Worm (Caenorhabditis elegans): ENCODE results near the gene B0496.2.
A peak's percentile ranks its signal among the peaks of the same experiment; 100 is the strongest.

The B0496.2 gene

DNA sequence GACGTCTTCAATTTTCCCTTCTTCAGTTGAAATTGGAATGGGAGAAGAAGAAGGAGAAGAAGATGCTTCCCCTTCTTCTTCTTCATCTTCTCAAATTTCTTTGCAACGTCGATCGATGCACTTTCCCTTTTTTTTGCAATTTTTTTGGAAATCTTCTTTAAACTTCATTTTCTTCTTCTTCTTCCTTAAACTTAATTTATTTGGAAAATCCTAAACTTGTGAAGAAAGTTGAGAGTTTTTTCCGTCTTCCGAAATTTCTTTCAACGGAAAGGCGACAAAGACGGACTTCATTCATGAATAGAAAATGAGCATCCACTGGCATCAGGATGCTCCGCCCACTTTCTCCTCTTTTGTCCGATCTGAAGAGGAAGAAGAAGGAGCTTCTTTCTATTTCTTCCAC lies 33.5 kb upstream of the B0496.2 start:
- no peak for TF ChIP-seq unc-130 (GFP tag; optimal IDR thresholded peaks at IDR 0.05)

- TF ChIP-seq F55B11.4 (tag; optimal IDR thresholded peaks at IDR 0.05; ENCODE audit: borderline replicate concordance, insufficient read depth) (no peak), lin-26 (GFP tag; IDR thresholded peaks at IDR 0.05) (no peak)
These were observed 28.8 kb upstream of the B0496.2 start, which contains the start of gene B0496.6 for ce11 chrIV:7418818-7419217. B0496.6 (plus strand) TSS chrIV:7419118.

ce11 chrIV:7420913-7421312 lies 26.7 kb upstream of the B0496.2 start, which contains the start of gene srtx-1:
srtx-1 (plus strand) TSS chrIV:7421213.
- TF ChIP-seq lin-40 (tag; optimal IDR thresholded peaks at IDR 0.05) (no peak), snpc-1.3 (tag; optimal IDR thresholded peaks at IDR 0.05; ENCODE audit: insufficient read depth) (no peak), hsf-1 (GFP tag; IDR thresholded peaks at IDR 0.05) (no peak), F55B11.4 (tag; optimal IDR thresholded peaks at IDR 0.05; ENCODE audit: borderline replicate concordance, insufficient read depth) (no peak), somi-1 (GFP tag; optimal IDR thresholded peaks at IDR 0.05) (no peak), F57A8.1 (GFP tag; optimal IDR thresholded peaks at IDR 0.05) (no peak), dpff-1 (tag; optimal IDR thresholded peaks at IDR 0.05) (no peak), nfya-1 (tag; optimal IDR thresholded peaks at IDR 0.05; ENCODE audit: borderline replicate concordance, insufficient read depth) (no peak), mcd-1 (GFP tag; IDR thresholded peaks at IDR 0.05) (no peak), xnd-1 (tag; optimal IDR thresholded peaks at IDR 0.05) (no peak), Y67H2A.10 (GFP tag; conservative IDR thresholded peaks at IDR 0.05) (no peak), let-526 (GFP tag; IDR thresholded peaks at IDR 0.05) (no peak)

ce11 chrIV:7424198-7424597 lies 23.5 kb upstream of the B0496.2 start, which contains the start of gene unc-82:
unc-82 (plus strand) TSS chrIV:7424498.
- TF ChIP-seq dox-1 (GFP tag; IDR thresholded peaks at IDR 0.05) (no peak), nhr-80 (tag; optimal IDR thresholded peaks at IDR 0.05) (no peak), him-1 (tag; optimal IDR thresholded peaks at IDR 0.05) (no peak), F10E7.11 (tag; optimal IDR thresholded peaks at IDR 0.05) (no peak), cebp-1 (GFP tag; IDR thresholded peaks at IDR 0.05) (no peak), cebp-1 (tag; optimal IDR thresholded peaks at IDR 0.05) (no peak), lin-26 (GFP tag; IDR thresholded peaks at IDR 0.05) (no peak), rcor-1 (GFP tag; IDR thresholded peaks at IDR 0.05) (no peak), ceh-40 (GFP tag; IDR thresholded peaks at IDR 0.05) (no peak), ztf-25 (GFP tag; IDR thresholded peaks at IDR 0.05) (no peak), chd-7 (tag; optimal IDR thresholded peaks at IDR 0.05) (no peak), K11D2.4 (GFP tag; IDR thresholded peaks at IDR 0.05) (no peak)

DNA sequence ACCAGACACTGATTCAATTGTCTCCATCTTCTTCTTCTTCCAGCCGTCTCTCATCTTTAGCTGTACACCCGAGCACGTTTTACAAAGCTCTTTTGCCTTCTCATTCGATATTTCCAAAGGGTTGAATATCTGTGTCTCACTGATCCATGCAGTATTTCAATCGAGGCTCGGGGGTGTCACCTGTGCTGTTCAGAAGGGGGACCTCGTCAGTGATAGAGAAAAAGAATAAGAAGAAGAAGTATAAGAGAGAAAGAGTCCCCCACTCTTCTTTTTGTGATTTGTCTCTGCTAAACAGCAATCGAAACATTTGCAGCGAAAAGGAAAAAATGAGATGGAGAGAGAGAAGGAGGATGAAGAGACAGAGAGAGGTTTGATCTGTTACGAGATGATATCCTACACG lies 21.6 kb upstream of the B0496.2 start:
- TF ChIP-seq ztf-6 (GFP tag; IDR thresholded peaks at IDR 0.05) (no peak), somi-1 (GFP tag; optimal IDR thresholded peaks at IDR 0.05) (peak; percentile 9)

- TF ChIP-seq ama-1 (optimal IDR thresholded peaks at IDR 0.05) = no peak
- TF ChIP-seq ama-1 (GFP tag; optimal IDR thresholded peaks at IDR 0.05) = no peak
- TF ChIP-seq him-1 (tag; optimal IDR thresholded peaks at IDR 0.05) = no peak
- no peak for TF ChIP-seq ccch-3 (GFP tag; optimal IDR thresholded peaks at IDR 0.05)
- no peak for TF ChIP-seq rcor-1 (GFP tag; IDR thresholded peaks at IDR 0.05)
- TF ChIP-seq Y95B8A.8 (GFP tag; IDR thresholded peaks at IDR 0.05) = no peak
- TF ChIP-seq B0336.3 (GFP tag; IDR thresholded peaks at IDR 0.05) = no peak
- TF ChIP-seq bed-2 (GFP tag; IDR thresholded peaks at IDR 0.05) = no peak
- TF ChIP-seq cebp-2 (GFP tag; IDR thresholded peaks at IDR 0.05) = no peak
- TF ChIP-seq ceh-58 (GFP tag; IDR thresholded peaks at IDR 0.05) = no peak
- no peak for TF ChIP-seq mes-4 (tag; optimal IDR thresholded peaks at IDR 0.05)
- TF ChIP-seq sptf-2 (GFP tag; optimal IDR thresholded peaks at IDR 0.05) = no peak
- TF ChIP-seq B0261.1 (tag; optimal IDR thresholded peaks at IDR 0.05) = no peak
- TF ChIP-seq lin-35 (GFP tag; optimal IDR thresholded peaks at IDR 0.05) = no peak
These were observed 19.3 kb upstream of the B0496.2 start for ce11 chrIV:7428347-7428746.

Measured in whole organism, young adult.